Worm (Caenorhabditis elegans) whole organism, young adult: ENCODE measurements around the gene sam-4.

Experiments
- B0261.1 ChIP-seq: sonication (generic microtip); optimal IDR thresholded peaks from 2 replicates; lab custom pipeline; 2016; ENCODE audit warnings: mild to moderate bottlenecking, missing genetic modification characterization, moderate library complexity, missing compliant biosample characterization
- B0336.3 ChIP-seq: fragments of 200-800 bp; sonication (Bioruptor generic); IDR thresholded peaks from 2 replicates; pipeline ENCODE4 v1.3.6; 2022; ENCODE audit warnings: missing genetic modification characterization, missing compliant biosample characterization
- F55B11.4 ChIP-seq: sonication (generic microtip); optimal IDR thresholded peaks from 2 replicates; lab custom pipeline; 2016; ENCODE audit warnings: missing compliant biosample characterization, missing genetic modification characterization, borderline replicate concordance; ENCODE audit not compliant: insufficient read depth
- F57A8.1 ChIP-seq: fragments of 200-800 bp; sonication (Bioruptor generic); optimal IDR thresholded peaks from 2 replicates; lab custom pipeline; 2018; ENCODE audit warnings: mild to moderate bottlenecking, missing genetic modification characterization, moderate library complexity, missing compliant biosample characterization
- akir-1 ChIP-seq: fragments of 200-800 bp; sonication (Bioruptor generic); optimal IDR thresholded peaks from 2 replicates; lab custom pipeline; 2018; ENCODE audit warnings: mild to moderate bottlenecking, missing genetic modification characterization, moderate library complexity, missing compliant biosample characterization
- ama-1 ChIP-seq, 3 experiments: fragments of 150-350 bp in 1 of 3; sonication (generic microtip) in 2 of 3; optimal IDR thresholded peaks; 2 replicates each; lab custom pipeline; 2014 to 2018; ENCODE audit warnings: missing biosample characterization in 2 of 3, missing genetic modification characterization in 2 of 3, missing genetic modification reagents in 2 of 3
- atf-7 ChIP-seq: sonication (generic microtip); optimal IDR thresholded peaks from 2 replicates; lab custom pipeline; 2017; ENCODE audit warnings: mild to moderate bottlenecking, missing genetic modification characterization, missing compliant biosample characterization
- athp-1 ChIP-seq: sonication (generic microtip); optimal IDR thresholded peaks from 2 replicates; lab custom pipeline; 2017; ENCODE audit warnings: mild to moderate bottlenecking, missing genetic modification characterization, missing compliant biosample characterization
- attf-3 ChIP-seq: fragments of 200-800 bp; sonication (Bioruptor generic); conservative IDR thresholded peaks from 2 replicates; pipeline ENCODE4 v1.3.6; 2022; ENCODE audit warnings: missing genetic modification reagents, missing genetic modification characterization, missing compliant biosample characterization
- attf-6 ChIP-seq: fragments of 200-800 bp; sonication (Bioruptor generic); IDR thresholded peaks from 2 replicates; pipeline ENCODE4 v1.3.6; 2022; ENCODE audit warnings: missing genetic modification reagents, missing genetic modification characterization, missing compliant biosample characterization
- ceh-40 ChIP-seq: fragments of 200-800 bp; sonication (Bioruptor generic); IDR thresholded peaks from 2 replicates; pipeline ENCODE4 v1.3.6; 2022; ENCODE audit warnings: missing genetic modification characterization, missing compliant biosample characterization
- chd-7 ChIP-seq: sonication (generic microtip); optimal IDR thresholded peaks from 2 replicates; lab custom pipeline; 2016; ENCODE audit warnings: mild to moderate bottlenecking, missing genetic modification characterization, moderate library complexity, missing compliant biosample characterization
- dpff-1 ChIP-seq: sonication (generic microtip); optimal IDR thresholded peaks from 2 replicates; lab custom pipeline; 2017; ENCODE audit warnings: mild to moderate bottlenecking, missing genetic modification characterization, missing compliant biosample characterization
- dpl-1 ChIP-seq: fragments of 150-350 bp; optimal IDR thresholded peaks from 2 replicates; lab custom pipeline; 2014; ENCODE audit warnings: missing biosample characterization, missing genetic modification reagents, missing genetic modification characterization
- efl-1 ChIP-seq: fragments of 150-350 bp; optimal IDR thresholded peaks from 2 replicates; lab custom pipeline; 2014; ENCODE audit warnings: missing biosample characterization, missing genetic modification reagents, missing genetic modification characterization
- egl-44 ChIP-seq: fragments of 200-800 bp; sonication (Bioruptor generic); IDR thresholded peaks from 2 replicates; pipeline ENCODE4 v1.3.6; 2022; ENCODE audit warnings: missing genetic modification reagents, missing genetic modification characterization, missing compliant biosample characterization
- him-1 ChIP-seq: sonication (generic microtip); optimal IDR thresholded peaks from 2 replicates; lab custom pipeline; 2016; ENCODE audit warnings: missing genotype, missing genetic modification reagents, missing genetic modification characterization, missing compliant biosample characterization
- hrde-1 ChIP-seq: sonication (generic microtip); optimal IDR thresholded peaks from 2 replicates; lab custom pipeline; 2016; ENCODE audit warnings: missing genetic modification characterization, mild to moderate bottlenecking, missing compliant biosample characterization, moderate library complexity, missing genotype, missing genetic modification reagents, borderline replicate concordance
- lin-26 ChIP-seq: fragments of 200-800 bp; sonication (Bioruptor generic); IDR thresholded peaks from 2 replicates; pipeline ENCODE4 v1.3.6; 2022; ENCODE audit warnings: missing genetic modification reagents, missing genetic modification characterization, missing compliant biosample characterization
- lin-35 ChIP-seq, 3 experiments: fragments of 150-350 bp in 2 of 3; sonication (generic microtip) in 1 of 3; optimal IDR thresholded peaks; 2 replicates each; lab custom pipeline; 2014 to 2018; ENCODE audit warnings: missing biosample characterization in 3 of 3, missing genetic modification characterization in 3 of 3, missing genetic modification reagents in 3 of 3
- lin-54 ChIP-seq: fragments of 200-800 bp; sonication (Bioruptor generic); optimal IDR thresholded peaks from 2 replicates; lab custom pipeline; 2018; ENCODE audit warnings: mild to moderate bottlenecking, missing genetic modification characterization, missing compliant biosample characterization
- madf-8 ChIP-seq: fragments of 200-800 bp; sonication (Bioruptor generic); conservative IDR thresholded peaks from 2 replicates; pipeline ENCODE4 v1.3.6; 2022; ENCODE audit warnings: missing genetic modification reagents, missing genetic modification characterization, missing compliant biosample characterization
- nfya-2 ChIP-seq: fragments of 200-800 bp; sonication (Bioruptor generic); IDR thresholded peaks from 2 replicates; pipeline ENCODE4 v1.3.6; 2022; ENCODE audit warnings: missing genetic modification reagents, missing genetic modification characterization, missing compliant biosample characterization
- nhr-27 ChIP-seq: fragments of 200-800 bp; sonication (Bioruptor generic); optimal IDR thresholded peaks from 2 replicates; lab custom pipeline; 2018; ENCODE audit warnings: mild to moderate bottlenecking, missing genetic modification characterization, moderate library complexity, missing compliant biosample characterization
- nhr-80 ChIP-seq: sonication (generic microtip); optimal IDR thresholded peaks from 2 replicates; lab custom pipeline; 2016; ENCODE audit warnings: missing genetic modification characterization, missing compliant biosample characterization
- sdz-38 ChIP-seq: sonication (generic microtip); optimal IDR thresholded peaks from 2 replicates; lab custom pipeline; 2016; ENCODE audit warnings: missing genotype, missing genetic modification characterization, missing compliant biosample characterization
- sea-2 ChIP-seq: fragments of 200-800 bp; sonication (Bioruptor generic); IDR thresholded peaks from 2 replicates; pipeline ENCODE4 v1.3.6; 2022; ENCODE audit warnings: missing genetic modification characterization, missing compliant biosample characterization
- somi-1 ChIP-seq: fragments of 200-800 bp; sonication (Bioruptor generic); optimal IDR thresholded peaks from 2 replicates; lab custom pipeline; 2018; ENCODE audit warnings: mild to moderate bottlenecking, missing genetic modification characterization, missing compliant biosample characterization
- tbp1 ChIP-seq: fragments of 200-800 bp; sonication (Bioruptor generic); optimal IDR thresholded peaks from 2 replicates; lab custom pipeline; 2018; ENCODE audit warnings: mild to moderate bottlenecking, missing genetic modification characterization, missing compliant biosample characterization
- unc-62 ChIP-seq: fragments of 150-350 bp; optimal IDR thresholded peaks from 2 replicates; lab custom pipeline; 2014; ENCODE audit warnings: missing biosample characterization, missing genetic modification reagents, missing genetic modification characterization
- zfh-2 ChIP-seq: fragments of 200-800 bp; sonication (Bioruptor generic); conservative IDR thresholded peaks from 2 replicates; pipeline ENCODE4 v1.3.6; 2022; ENCODE audit warnings: missing genetic modification reagents, missing genetic modification characterization, missing compliant biosample characterization
- zim-3 ChIP-seq: sonication (generic microtip); optimal IDR thresholded peaks from 2 replicates; lab custom pipeline; 2017; ENCODE audit warnings: mild to moderate bottlenecking, missing genetic modification characterization, moderate library complexity, missing compliant biosample characterization
- ztf-22 ChIP-seq: fragments of 200-800 bp; sonication (Bioruptor generic); optimal IDR thresholded peaks from 2 replicates; lab custom pipeline; 2018; ENCODE audit warnings: mild to moderate bottlenecking, missing genetic modification characterization, moderate library complexity, missing compliant biosample characterization
- ztf-3 ChIP-seq: fragments of 200-800 bp; sonication (Bioruptor generic); optimal IDR thresholded peaks from 2 replicates; lab custom pipeline; 2018; ENCODE audit warnings: mild to moderate bottlenecking, missing genetic modification characterization, missing compliant biosample characterization

sam-4 gene

DNA sequence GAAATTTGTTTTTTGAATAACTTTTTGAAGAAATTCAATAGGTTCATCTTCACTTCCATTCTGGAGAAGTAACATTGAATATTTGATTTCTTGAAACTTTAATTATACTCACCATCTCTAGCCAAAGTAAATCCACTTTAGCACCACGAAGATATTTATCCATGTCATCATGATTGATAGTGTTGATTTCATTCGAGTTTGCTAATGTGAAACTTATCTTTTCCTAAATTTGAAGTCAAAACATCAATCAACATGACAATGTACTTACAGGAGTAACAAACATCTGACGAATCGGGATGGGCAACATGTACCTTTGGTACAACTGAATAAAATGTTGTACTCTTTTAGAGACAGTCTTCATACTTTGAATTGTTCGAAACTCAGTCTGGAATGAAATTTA is 48.3 kb upstream of the sam-4 start:
- TF ChIP-seq lin-54 (GFP tag; lab: Kevin White, UChicago) (no peak), somi-1 (GFP tag; lab: Kevin White, UChicago) (no peak), efl-1 (GFP tag; lab: Kevin White, UChicago) (no peak), unc-62 (GFP tag; lab: Kevin White, UChicago) (no peak)

DNA sequence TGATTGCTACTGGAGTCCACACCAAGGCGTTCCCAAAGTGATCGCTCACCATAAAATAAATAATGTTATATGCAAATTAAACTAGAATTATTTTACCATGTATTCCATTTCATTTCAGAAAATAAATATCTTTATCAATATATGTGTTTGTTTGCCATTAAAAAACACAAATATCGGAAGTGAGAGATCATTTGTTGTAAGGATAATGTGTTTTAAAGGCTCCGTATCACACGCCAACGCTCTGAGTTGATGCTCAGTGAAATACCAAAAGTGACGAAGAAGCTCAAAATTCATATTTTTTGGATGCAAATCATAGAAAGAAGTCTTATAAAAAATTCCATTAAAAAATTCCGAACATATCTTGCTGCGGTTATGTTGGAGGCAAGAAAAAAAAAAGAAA is 47.1 kb upstream of the sam-4 start:
- TF ChIP-seq zfh-2 (GFP tag; lab: Robert Waterston, UW) (no peak), sea-2 (no peak), dpff-1 (no peak), lin-35 (GFP tag; optimal IDR thresholded peaks at IDR 0.05; lab: Kevin White, UChicago) (no peak)

DNA sequence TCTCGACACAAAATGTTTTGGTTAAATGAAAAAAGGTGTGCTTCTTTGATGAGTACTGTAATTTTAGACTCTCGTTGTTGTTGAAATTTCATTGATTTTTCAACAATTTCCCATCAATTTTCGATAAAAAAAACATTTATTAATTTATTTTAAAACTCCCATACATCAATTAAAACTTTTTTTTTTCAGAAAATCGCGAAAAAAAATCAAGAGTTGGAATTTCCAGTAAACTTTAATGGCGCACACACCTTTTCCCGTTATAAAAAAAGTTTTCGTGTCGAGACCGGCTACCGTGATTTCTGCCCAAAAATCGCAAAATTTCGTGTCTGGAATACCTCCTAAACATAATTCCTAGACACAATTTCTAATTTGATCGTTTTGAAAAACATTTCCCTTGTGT is 45.7 kb upstream of the sam-4 start, which contains the start of gene C25H3.14:
Gene C25H3.14, plus strand, starts transcription at position 301 of the 400 bp plus-strand sequence.
- no peak for TF ChIP-seq B0336.3
- no peak for TF ChIP-seq dpff-1
- no peak for TF ChIP-seq sdz-38
- no peak for TF ChIP-seq akir-1 (GFP tag; lab: Kevin White, UChicago)
- TF ChIP-seq B0261.1 = no peak
- TF ChIP-seq ztf-3 = no peak
- TF ChIP-seq zim-3 (tag; lab: Kevin White, UChicago) = no peak
- TF ChIP-seq egl-44 (GFP tag; lab: Robert Waterston, UW) = no peak
- TF ChIP-seq somi-1 (GFP tag; lab: Kevin White, UChicago) = no peak
- no peak for TF ChIP-seq unc-62 (GFP tag; lab: Kevin White, UChicago)
- no peak for TF ChIP-seq him-1 (tag; lab: Kevin White, UChicago)
- no peak for TF ChIP-seq attf-3 (GFP tag; lab: Robert Waterston, UW)

DNA sequence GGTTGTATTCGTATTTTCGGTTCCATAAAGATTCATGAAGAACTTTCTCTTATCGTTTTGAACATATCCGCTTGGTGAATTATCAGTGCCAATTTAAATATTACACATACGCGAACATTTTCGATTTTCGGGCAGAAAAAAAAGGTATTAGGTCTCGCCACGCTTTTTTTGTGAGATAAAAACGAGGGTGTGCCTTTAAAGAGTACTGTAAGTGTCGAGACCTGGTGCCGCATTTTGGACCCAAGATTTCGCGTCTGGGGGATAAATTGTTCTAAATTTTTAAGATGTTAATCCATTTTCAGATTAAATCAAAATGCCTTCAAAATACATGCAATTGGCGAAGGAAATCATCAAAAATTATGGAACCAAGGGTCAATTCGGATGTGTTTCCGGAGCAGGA is 44.8 kb upstream of the sam-4 start, which contains the start of gene C25H3.3:
Gene C25H3.3, plus strand, starts transcription at position 301 of the 400 bp plus-strand sequence.
- no peak for TF ChIP-seq dpl-1 (GFP tag; lab: Kevin White, UChicago)
- TF ChIP-seq tbp1 (GFP tag; lab: Kevin White, UChicago) = no peak
- TF ChIP-seq athp-1 = no peak
- TF ChIP-seq chd-7 (tag; lab: Kevin White, UChicago) = no peak
- TF ChIP-seq hrde-1 (tag; lab: Kevin White, UChicago) = no peak
- no peak for TF ChIP-seq attf-6 (GFP tag; lab: Robert Waterston, UW)
- no peak for TF ChIP-seq ztf-22 (GFP tag; lab: Kevin White, UChicago)
- no peak for TF ChIP-seq F57A8.1 (GFP tag; lab: Kevin White, UChicago)
- no peak for TF ChIP-seq atf-7 (tag; lab: Kevin White, UChicago)
- TF ChIP-seq F55B11.4 (tag; lab: Kevin White, UChicago) = no peak
- TF ChIP-seq lin-26 (GFP tag; lab: Robert Waterston, UW) = no peak
- TF ChIP-seq efl-1 (GFP tag; lab: Kevin White, UChicago) = no peak
- TF ChIP-seq ceh-40 (GFP tag; lab: Robert Waterston, UW) = no peak
- no peak for TF ChIP-seq nhr-80 (tag; lab: Kevin White, UChicago)
- TF ChIP-seq ama-1 (optimal IDR thresholded peaks at IDR 0.05; lab: Kevin White, UChicago) = no peak
- TF ChIP-seq ama-1 (GFP tag; optimal IDR thresholded peaks at IDR 0.05; lab: Kevin White, UChicago) = no peak
- no peak for TF ChIP-seq B0261.1
- no peak for TF ChIP-seq madf-8 (GFP tag; lab: Robert Waterston, UW)
- no peak for TF ChIP-seq nhr-27 (tag; lab: Kevin White, UChicago)
- no peak for TF ChIP-seq nfya-2 (GFP tag; lab: Robert Waterston, UW)
